Fruit fly (Drosophila melanogaster) whole organism, embryonic: ENCODE results near the gene CG5160.

Source experiments
- Aef1 ChIP-seq: fragments of 200-800 bp; sonication (Bioruptor generic); IDR thresholded peaks from 3 replicates; pipeline ENCODE4 v1.3.6; 2022; ENCODE audit warnings: missing biosample characterization, missing genetic modification characterization
- Antp ChIP-seq: fragments of 200-800 bp; sonication (Bioruptor generic); optimal IDR thresholded peaks from 3 replicates; lab custom pipeline; 2016; ENCODE audit warnings: missing biosample characterization, missing genetic modification characterization
- Awh ChIP-seq: fragments of 200-800 bp; sonication (Bioruptor generic); IDR thresholded peaks from 2 replicates; pipeline ENCODE4, ENCODE4 v1.3.6; 2022; ENCODE audit warnings: missing biosample characterization, missing genetic modification characterization
- CG10274 ChIP-seq: fragments of 200-800 bp; sonication (Bioruptor generic); optimal IDR thresholded peaks from 3 replicates; lab custom pipeline; 2017; ENCODE audit warnings: missing biosample characterization, mild to moderate bottlenecking, missing genetic modification characterization
- CG10366 ChIP-seq: fragments of 200-800 bp; sonication (Bioruptor generic); IDR thresholded peaks from 2 replicates; pipeline ENCODE4 v1.3.6; 2022; ENCODE audit warnings: missing biosample characterization, missing genetic modification characterization
- CG11093 ChIP-seq: fragments of 200-800 bp; sonication (Bioruptor generic); IDR thresholded peaks from 3 replicates; pipeline ENCODE4 v1.3.6; 2022; ENCODE audit warnings: missing biosample characterization, missing genetic modification characterization
- CG11695 ChIP-seq: fragments of 200-800 bp; sonication (Bioruptor generic); IDR thresholded peaks from 3 replicates; pipeline ENCODE4 v1.3.6; 2022; ENCODE audit warnings: missing biosample characterization, missing genetic modification characterization
- CG12299 ChIP-seq: fragments of 200-800 bp; sonication (Bioruptor generic); optimal IDR thresholded peaks from 2 replicates; lab custom pipeline; 2018; ENCODE audit warnings: missing biosample characterization, mild to moderate bottlenecking, missing genetic modification characterization
- CG15073 ChIP-seq: fragments of 200-800 bp; sonication (Bioruptor generic); optimal IDR thresholded peaks from 2 replicates; lab custom pipeline; 2016; ENCODE audit warnings: missing biosample characterization, missing genetic modification characterization
- CG15479 ChIP-seq: fragments of 200-800 bp; sonication (Bioruptor generic); optimal IDR thresholded peaks from 3 replicates; lab custom pipeline; 2019; ENCODE audit warnings: missing biosample characterization, mild to moderate bottlenecking, missing genetic modification characterization, moderate library complexity
- CG16813 ChIP-seq: fragments of 200-800 bp; sonication (Bioruptor generic); IDR thresholded peaks from 3 replicates; pipeline ENCODE4 v1.3.6; 2022; ENCODE audit warnings: missing biosample characterization, missing genetic modification characterization; ENCODE audit not compliant: partially characterized antibody
- CG16863 ChIP-seq: fragments of 200-800 bp; sonication (Bioruptor generic); optimal IDR thresholded peaks from 3 replicates; lab custom pipeline; 2016; ENCODE audit warnings: missing biosample characterization, missing genetic modification characterization
- CG17829 ChIP-seq: fragments of 200-800 bp; optimal IDR thresholded peaks from 2 replicates; lab custom pipeline; 2019; ENCODE audit warnings: missing biosample characterization, mild to moderate bottlenecking, missing genetic modification characterization, moderate library complexity
- CG18599 ChIP-seq: fragments of 200-800 bp; sonication (Bioruptor generic); optimal IDR thresholded peaks from 3 replicates; lab custom pipeline; 2017; ENCODE audit warnings: missing biosample characterization, missing genetic modification characterization, mild to moderate bottlenecking, moderate library complexity, missing genetic modification reagents
- CG18764 ChIP-seq: fragments of 200-800 bp; sonication (Bioruptor generic); optimal IDR thresholded peaks from 3 replicates; lab custom pipeline; 2016; ENCODE audit warnings: missing biosample characterization, missing genetic modification characterization
- CG31388 ChIP-seq: fragments of 200-800 bp; sonication (Bioruptor generic); optimal IDR thresholded peaks from 2 replicates; lab custom pipeline; 2016; ENCODE audit warnings: missing biosample characterization, missing genetic modification characterization
- CG32532 ChIP-seq: fragments of 200-800 bp; sonication (Bioruptor generic); IDR thresholded peaks from 2 replicates; pipeline ENCODE4 v1.3.6; 2022; ENCODE audit warnings: missing biosample characterization, missing genetic modification characterization
- CG32772 ChIP-seq: fragments of 200-800 bp; sonication (Bioruptor generic); IDR thresholded peaks from 2 replicates; pipeline ENCODE4 v1.3.6; 2022; ENCODE audit warnings: missing biosample characterization, missing genetic modification characterization
- CG3838 ChIP-seq: fragments of 200-800 bp; sonication (Bioruptor generic); optimal IDR thresholded peaks from 3 replicates; lab custom pipeline; 2016; ENCODE audit warnings: missing biosample characterization, missing genetic modification characterization
- CG4404 ChIP-seq: fragments of 200-800 bp; sonication (Bioruptor generic); IDR thresholded peaks from 2 replicates; pipeline ENCODE4 v1.3.6; 2022; ENCODE audit warnings: missing biosample characterization, missing genetic modification characterization
- CG7928 ChIP-seq: fragments of 200-800 bp; sonication (Bioruptor generic); optimal IDR thresholded peaks from 2 replicates; lab custom pipeline; 2017; ENCODE audit warnings: missing biosample characterization, mild to moderate bottlenecking, missing genetic modification characterization
- CG7963 ChIP-seq: fragments of 200-800 bp; sonication (Bioruptor generic); IDR thresholded peaks from 3 replicates; pipeline ENCODE4 v1.3.6; 2022; ENCODE audit warnings: missing biosample characterization, missing genetic modification characterization; ENCODE audit not compliant: partially characterized antibody
- CG7987 ChIP-seq: fragments of 200-800 bp; sonication (Bioruptor generic); optimal IDR thresholded peaks from 2 replicates; lab custom pipeline; 2018; ENCODE audit warnings: missing biosample characterization, mild to moderate bottlenecking, missing genetic modification characterization, moderate library complexity
- CG8478 ChIP-seq: fragments of >200 bp; optimal IDR thresholded peaks from 2 replicates; lab custom pipeline; 2018
- CrebB ChIP-seq: fragments of 200-800 bp; sonication (Bioruptor generic); optimal IDR thresholded peaks from 3 replicates; lab custom pipeline; 2018; ENCODE audit warnings: missing biosample characterization, mild to moderate bottlenecking, missing genetic modification characterization
- HLH54F ChIP-seq: fragments of 200-800 bp; sonication (Bioruptor generic); optimal IDR thresholded peaks from 3 replicates; lab custom pipeline; 2016; ENCODE audit warnings: missing biosample characterization, missing genetic modification characterization
- HLHmδ ChIP-seq: fragments of 200-800 bp; sonication (Bioruptor generic); optimal IDR thresholded peaks from 2 replicates; lab custom pipeline; 2018; ENCODE audit warnings: missing biosample characterization, mild to moderate bottlenecking, missing genetic modification characterization, moderate library complexity
- Hmr ChIP-seq: fragments of 200-800 bp; sonication (Bioruptor generic); optimal IDR thresholded peaks from 3 replicates; lab custom pipeline; 2017; ENCODE audit warnings: mild to moderate bottlenecking, missing biosample characterization, missing genetic modification reagents, missing genetic modification characterization
- Lhr ChIP-seq: fragments of 200-800 bp; sonication (Bioruptor generic); optimal IDR thresholded peaks from 3 replicates; lab custom pipeline; 2017; ENCODE audit warnings: mild to moderate bottlenecking, missing biosample characterization, missing genetic modification reagents, missing genetic modification characterization
- Myb ChIP-seq: fragments of 200-800 bp; sonication (Bioruptor generic); optimal IDR thresholded peaks from 2 replicates; lab custom pipeline; 2016; ENCODE audit warnings: missing biosample characterization, missing genetic modification characterization
- Neu2 ChIP-seq: fragments of 200-800 bp; sonication (Bioruptor generic); optimal IDR thresholded peaks from 3 replicates; lab custom pipeline; 2016; ENCODE audit warnings: missing biosample characterization, missing genetic modification characterization, borderline replicate concordance
- Nf-YB ChIP-seq: fragments of 200-800 bp; sonication (Bioruptor generic); optimal IDR thresholded peaks from 3 replicates; lab custom pipeline; 2019; ENCODE audit warnings: missing biosample characterization, mild to moderate bottlenecking, missing genetic modification characterization, moderate library complexity
- Ptx1 ChIP-seq: fragments of 200-800 bp; sonication (Bioruptor generic); IDR thresholded peaks from 2 replicates; pipeline ENCODE4 v1.3.6; 2022; ENCODE audit warnings: missing biosample characterization, missing genetic modification characterization
- Spps ChIP-seq: fragments of 200-800 bp; sonication (Bioruptor generic); optimal IDR thresholded peaks from 2 replicates; lab custom pipeline; 2018; ENCODE audit warnings: missing biosample characterization, mild to moderate bottlenecking, missing genetic modification characterization
- Stat92E ChIP-seq, 3 experiments: fragments of >200 bp in 2 of 3; fragments of 200-800 bp in 1 of 3; sonication (Bioruptor generic) in 1 of 3; optimal IDR thresholded peaks; 2 replicates each; lab custom pipeline; 2017 to 2019; ENCODE audit warnings: missing biosample characterization in 3 of 3, missing genetic modification characterization in 3 of 3, mild to moderate bottlenecking in 1 of 3, moderate library complexity in 1 of 3
- ab ChIP-seq: fragments of 200-800 bp; sonication (Bioruptor generic); optimal IDR thresholded peaks from 2 replicates; lab custom pipeline; 2016; ENCODE audit warnings: missing biosample characterization, missing genetic modification characterization
- aop ChIP-seq: fragments of 200-800 bp; sonication (Bioruptor generic); IDR thresholded peaks from 2 replicates; pipeline ENCODE4 v1.3.6; 2022; ENCODE audit warnings: missing biosample characterization, missing genetic modification characterization
- ara ChIP-seq: fragments of 200-800 bp; sonication (Bioruptor generic); IDR thresholded peaks from 2 replicates; pipeline ENCODE4 v1.3.6; 2022; ENCODE audit warnings: missing biosample characterization, missing genetic modification characterization
- disco-r ChIP-seq: fragments of 200-800 bp; sonication (Bioruptor generic); optimal IDR thresholded peaks from 2 replicates; lab custom pipeline; 2016; ENCODE audit warnings: missing biosample characterization, missing genetic modification characterization
- esg ChIP-seq: fragments of 200-800 bp; sonication (Bioruptor generic); conservative IDR thresholded peaks from 2 replicates; pipeline ENCODE4 v1.3.6; 2022; ENCODE audit warnings: missing biosample characterization, missing genetic modification characterization
- eve ChIP-seq, 2 experiments: fragments of >200 bp; optimal IDR thresholded peaks; 2 replicates each; lab custom pipeline; 2017; ENCODE audit warnings: missing biosample characterization in 2 of 2, missing genetic modification characterization in 2 of 2
- grau ChIP-seq: fragments of 200-800 bp; optimal IDR thresholded peaks from 3 replicates; lab custom pipeline; 2019; ENCODE audit warnings: missing biosample characterization, mild to moderate bottlenecking, missing genetic modification characterization, moderate library complexity
- gsb-n ChIP-seq: fragments of 200-800 bp; sonication (Bioruptor generic); optimal IDR thresholded peaks from 3 replicates; lab custom pipeline; 2018; ENCODE audit warnings: missing biosample characterization, mild to moderate bottlenecking, missing genetic modification characterization
- h ChIP-seq: fragments of >200 bp; optimal IDR thresholded peaks from 2 replicates; lab custom pipeline; 2017
- row ChIP-seq: fragments of 200-800 bp; sonication (Bioruptor generic); IDR thresholded peaks from 3 replicates; pipeline ENCODE4 v1.3.6; 2022; ENCODE audit warnings: missing biosample characterization, missing genetic modification characterization
- run ChIP-seq: fragments of 200-800 bp; sonication (Bioruptor generic); optimal IDR thresholded peaks from 3 replicates; lab custom pipeline; 2018; ENCODE audit warnings: missing biosample characterization, mild to moderate bottlenecking, missing genetic modification characterization
- trem ChIP-seq: fragments of 200-800 bp; optimal IDR thresholded peaks from 3 replicates; lab custom pipeline; 2019; ENCODE audit warnings: missing biosample characterization, mild to moderate bottlenecking, missing genetic modification characterization, moderate library complexity
- twi ChIP-seq: fragments of 200-800 bp; optimal IDR thresholded peaks from 2 replicates; lab custom pipeline; 2019; ENCODE audit warnings: missing biosample characterization, mild to moderate bottlenecking, missing genetic modification characterization, moderate library complexity
- wor ChIP-seq: fragments of 200-800 bp; sonication (Bioruptor generic); IDR thresholded peaks from 2 replicates; pipeline ENCODE4 v1.3.6; 2022; ENCODE audit warnings: missing biosample characterization, missing genetic modification characterization

Gene CG5160

DNA sequence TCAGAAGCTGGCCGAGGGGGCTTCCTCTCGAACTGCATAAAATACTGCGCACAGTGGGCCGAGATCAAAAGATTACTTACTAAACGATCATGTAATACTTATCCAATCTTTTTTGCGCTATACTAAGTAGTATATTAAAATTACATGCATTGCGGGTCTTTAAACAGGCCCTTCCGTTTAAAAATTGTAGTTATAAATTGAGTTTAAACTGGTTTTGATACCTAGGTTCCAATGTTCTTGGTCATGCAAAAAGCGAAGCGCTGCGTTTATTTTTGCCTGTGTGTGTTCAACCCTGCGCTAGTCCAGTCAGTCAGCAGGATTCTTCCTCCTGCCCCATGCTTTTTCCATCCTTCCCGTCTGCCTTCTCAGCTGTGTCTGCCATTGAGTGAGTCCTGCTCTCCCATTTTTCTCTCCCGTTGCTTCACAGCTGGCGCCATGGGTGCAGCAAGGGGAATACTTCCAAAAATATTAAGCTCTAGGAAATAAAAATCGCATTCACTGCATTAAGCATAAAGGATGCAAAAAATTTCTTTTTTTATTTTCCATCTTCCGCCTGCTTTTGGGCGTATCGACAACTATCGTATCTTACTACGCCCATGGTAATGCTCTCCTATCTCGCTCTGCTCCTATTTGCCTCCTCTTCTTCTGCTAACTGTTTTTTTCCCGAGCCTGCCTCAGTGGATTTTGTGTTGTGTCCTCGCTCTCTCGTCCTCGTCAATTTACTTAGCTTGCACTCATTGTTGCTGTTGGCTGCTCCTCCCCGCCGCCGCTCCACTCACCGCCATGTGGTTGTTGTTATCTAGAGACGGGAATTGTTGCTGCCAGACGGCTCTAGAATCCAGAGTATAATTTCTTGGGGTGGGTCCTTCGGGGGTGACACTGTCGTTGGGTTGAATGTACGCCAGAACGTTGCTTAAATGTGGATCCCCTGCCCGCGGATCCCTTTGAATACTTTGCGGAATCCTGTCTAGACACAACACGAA lies 22.0 kb upstream of the CG5160 start (continued):
- TF ChIP-seq HLH54F (GFP tag; lab: Kevin White, UChicago): peak; percentile 81
- TF ChIP-seq CG31388: no peak
- TF ChIP-seq grau (tag; lab: Kevin White, UChicago): peak; percentile 75
- no peak for TF ChIP-seq CG18764 (GFP tag; lab: Kevin White, UChicago)
- peak; percentile 55; the same call in 1 of the 2 replicates for TF ChIP-seq esg (GFP tag; lab: Robert Waterston, UW)
- TF ChIP-seq CG11695 (GFP tag; lab: Robert Waterston, UW): peak; percentile 73
- TF ChIP-seq CG3838 (GFP tag; lab: Kevin White, UChicago): no peak
- no peak for TF ChIP-seq Stat92E (GFP tag; optimal IDR thresholded peaks at IDR 0.05; lab: Kevin White, UChicago)
- TF ChIP-seq trem (tag; lab: Kevin White, UChicago): no peak
- no peak for TF ChIP-seq CG7963
- TF ChIP-seq CG16863 (GFP tag; lab: Kevin White, UChicago): peak; percentile 28
- TF ChIP-seq aop (GFP tag; lab: Robert Waterston, UW): no peak
- peak; percentile 54; the same call in 2 of the 3 replicates for TF ChIP-seq Aef1 (GFP tag; lab: Robert Waterston, UW)
- peak; percentile 71 for TF ChIP-seq Myb
- TF ChIP-seq gsb-n (tag; lab: Kevin White, UChicago): peak; percentile 11
- TF ChIP-seq Hmr (GFP tag; lab: Kevin White, UChicago): peak; percentile 91
- TF ChIP-seq disco-r (GFP tag; lab: Kevin White, UChicago): peak; percentile 39
- TF ChIP-seq Antp (GFP tag; lab: Kevin White, UChicago): peak; percentile 78
- no peak for TF ChIP-seq CG16813 (GFP tag; lab: Robert Waterston, UW)
- peak; percentile 4 for TF ChIP-seq CG10274 (GFP tag; lab: Kevin White, UChicago)
- peak; percentile 34 for TF ChIP-seq ab (GFP tag; lab: Kevin White, UChicago)
- TF ChIP-seq CG32772 (GFP tag; lab: Robert Waterston, UW): peak; percentile 57
- TF ChIP-seq h (lab: Kevin White, UChicago): no peak
- no peak for TF ChIP-seq CG7987 (GFP tag; lab: Kevin White, UChicago)
- TF ChIP-seq CG8478 (lab: Kevin White, UChicago): no peak
- no peak for TF ChIP-seq CG15073 (GFP tag; lab: Kevin White, UChicago)
- peak; percentile 58 for TF ChIP-seq CG4404
- TF ChIP-seq Neu2 (GFP tag; lab: Kevin White, UChicago): no peak
- TF ChIP-seq CG7928 (GFP tag; lab: Kevin White, UChicago): no peak
- peak; percentile 61 for TF ChIP-seq ara
- TF ChIP-seq CG12299 (tag; lab: Kevin White, UChicago): no peak
- peak; percentile 69 for TF ChIP-seq Ptx1 (GFP tag; lab: Robert Waterston, UW)
- no peak for TF ChIP-seq CG11093 (GFP tag; lab: Robert Waterston, UW)
- no peak for TF ChIP-seq HLHmδ
- TF ChIP-seq row (GFP tag; lab: Robert Waterston, UW): peak; percentile 85
- peak; percentile 47 for TF ChIP-seq CrebB
- TF ChIP-seq CG17829: no peak
- TF ChIP-seq Lhr: no peak
- 0 out of 2 replicates have a peak, but pooled peaks have one; percentile 21 for TF ChIP-seq Awh (GFP tag; lab: Robert Waterston, UW)
- peak; percentile 87 for TF ChIP-seq CG32532
- no peak for TF ChIP-seq wor (GFP tag; lab: Robert Waterston, UW)
- TF ChIP-seq run (tag; lab: Kevin White, UChicago): no peak
- no peak for TF ChIP-seq CG15479 (GFP tag; lab: Kevin White, UChicago)
- TF ChIP-seq Spps (tag; lab: Kevin White, UChicago): no peak
- TF ChIP-seq eve (GFP tag; optimal IDR thresholded peaks at IDR 0.05; lab: Kevin White, UChicago): peak in 1 of 2 experiments; percentile 7
- TF ChIP-seq CG18599: peak; percentile 94
- TF ChIP-seq CG10366 (GFP tag; lab: Robert Waterston, UW): peak; percentile 65
- TF ChIP-seq twi (tag; lab: Kevin White, UChicago): no peak
- peak; percentile 11 for TF ChIP-seq Nf-YB (GFP tag; lab: Kevin White, UChicago)
